Fruit fly (Drosophila melanogaster): ENCODE measurements around the gene CG42780.

The CG42780 gene

dm6 chrX:7338538-7338937 lies 6.5 kb upstream of the CG42780 start (continued):
- TF ChIP-seq sc (optimal IDR thresholded peaks at IDR 0.05) (no peak), sc (GFP tag; optimal IDR thresholded peaks at IDR 0.05) (peak; percentile 15), sug (tag; optimal IDR thresholded peaks at IDR 0.05) (peak; percentile 42), Gsc (GFP tag; IDR thresholded peaks at IDR 0.05) (no peak), CG10209 (GFP tag; optimal IDR thresholded peaks at IDR 0.05) (peak; percentile 61), YL-1 (GFP tag; optimal IDR thresholded peaks at IDR 0.05) (peak; percentile 13), ap (GFP tag; IDR thresholded peaks at IDR 0.05) (no peak), run (tag; optimal IDR thresholded peaks at IDR 0.05) (peak; percentile 11), pum (GFP tag; optimal IDR thresholded peaks at IDR 0.05) (peak; percentile 43), Gug (GFP tag; IDR thresholded peaks at IDR 0.05) (no peak)

DNA sequence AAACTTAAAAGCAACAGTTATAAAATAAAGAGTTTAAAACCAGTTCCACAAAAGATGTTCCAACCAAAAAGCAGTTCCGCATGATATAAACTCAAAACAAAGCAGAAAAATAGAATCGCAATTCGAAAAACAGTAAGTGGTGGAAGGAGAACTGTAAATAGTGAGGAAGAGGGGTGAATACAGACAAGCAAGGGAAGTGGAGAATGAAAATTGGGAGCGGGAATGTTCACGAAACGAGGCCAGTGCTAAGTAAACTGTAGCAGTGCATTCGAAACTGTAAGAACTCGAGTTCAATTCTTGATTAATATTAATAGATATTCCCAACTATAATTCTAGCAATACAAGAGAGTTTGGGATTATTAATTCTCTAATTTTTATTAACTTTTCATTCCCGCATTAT lies 6.0 kb upstream of the CG42780 start:
- TF ChIP-seq p53 (GFP tag; optimal IDR thresholded peaks at IDR 0.05) (no peak), CG16779 (GFP tag; IDR thresholded peaks at IDR 0.05) (no peak), CG9215 (GFP tag; IDR thresholded peaks at IDR 0.05) (no peak), CG12769 (tag; optimal IDR thresholded peaks at IDR 0.05) (peak; percentile 35), usp (GFP tag; optimal IDR thresholded peaks at IDR 0.05) (no peak), MTF-1 (GFP tag; optimal IDR thresholded peaks at IDR 0.05; ENCODE audit: borderline replicate concordance) (no peak), Lim3 (GFP tag; IDR thresholded peaks at IDR 0.05) (no peak), cad (GFP tag; optimal IDR thresholded peaks at IDR 0.05) (peak; percentile 63), CG10654 (GFP tag; optimal IDR thresholded peaks at IDR 0.05) (no peak), Pdp1 (GFP tag; optimal IDR thresholded peaks at IDR 0.05) (no peak), pb (GFP tag; optimal IDR thresholded peaks at IDR 0.05) (no peak), CG13287 (GFP tag; IDR thresholded peaks at IDR 0.05; ENCODE audit: partially characterized antibody) (no peak), sens (GFP tag) (peak; percentile 36), lab (GFP tag; optimal IDR thresholded peaks at IDR 0.05) (no peak), dmrt99B (tag; optimal IDR thresholded peaks at IDR 0.05) (no peak), kni (GFP tag; optimal IDR thresholded peaks at IDR 0.05) (peak; percentile 37), abd-A (tag; optimal IDR thresholded peaks at IDR 0.05) (no peak), bab2 (GFP tag; optimal IDR thresholded peaks at IDR 0.05) (no peak), crol (GFP tag; IDR thresholded peaks at IDR 0.05) (peak; percentile 84), kay (GFP tag; optimal IDR thresholded peaks at IDR 0.05) (no peak), CG2199 (GFP tag; IDR thresholded peaks at IDR 0.05) (peak; percentile 69; the same call in 2 of the 3 replicates), run (tag; optimal IDR thresholded peaks at IDR 0.05) (no peak), Nf-YA (GFP tag; IDR thresholded peaks at IDR 0.05) (no peak), CG10321 (GFP tag; IDR thresholded peaks at IDR 0.05) (no peak), CG3726 (GFP tag; IDR thresholded peaks at IDR 0.05) (no peak), inv (GFP tag; IDR thresholded peaks at IDR 0.05; ENCODE audit: partially characterized antibody) (no peak), Antp (GFP tag; optimal IDR thresholded peaks at IDR 0.05) (no peak), Atf-2 (GFP tag; optimal IDR thresholded peaks at IDR 0.05) (no peak), Sin3A (optimal IDR thresholded peaks at IDR 0.05) (no peak), E2f2 (GFP tag; IDR thresholded peaks at IDR 0.05) (no peak), Taf1 (GFP tag; IDR thresholded peaks at IDR 0.05) (no peak), sna (GFP tag; IDR thresholded peaks at IDR 0.05; ENCODE audit: partially characterized antibody) (no peak), Ssrp (tag; optimal IDR thresholded peaks at IDR 0.05) (no peak), CG6791 (GFP tag; IDR thresholded peaks at IDR 0.05; ENCODE audit: partially characterized antibody) (0 out of 3 replicates have a peak, but pooled peaks have one; percentile 8), dati (GFP tag; IDR thresholded peaks at IDR 0.05) (no peak), CG1602 (GFP tag; optimal IDR thresholded peaks at IDR 0.05) (no peak), CG1024 (GFP tag; IDR thresholded peaks at IDR 0.05) (no peak), unpg (GFP tag; optimal IDR thresholded peaks at IDR 0.05) (no peak), pros (GFP tag; optimal IDR thresholded peaks at IDR 0.05) (peak; percentile 24), fd3F (GFP tag; optimal IDR thresholded peaks at IDR 0.05) (no peak), fru (optimal IDR thresholded peaks at IDR 0.05) (no peak), her (GFP tag; optimal IDR thresholded peaks at IDR 0.05) (no peak), jigr1 (GFP tag; IDR thresholded peaks at IDR 0.05) (no peak)
